Worm (Caenorhabditis elegans) whole organism, mixed stage, embryonic: ENCODE measurements around the gene F13H8.1.

ENCODE experiments used
- elt-1 ChIP-seq: sonication (generic microtip); optimal IDR thresholded peaks from 2 replicates; lab custom pipeline; 2017; ENCODE audit warnings: missing genetic modification characterization, mild to moderate bottlenecking, missing compliant biosample characterization, antibody characterized with exemption, moderate library complexity, borderline replicate concordance; ENCODE audit not compliant: insufficient read depth
- nhr-12 ChIP-seq: fragments of 150-350 bp; optimal IDR thresholded peaks from 2 replicates; lab custom pipeline; 2014; ENCODE audit warnings: missing biosample characterization, missing genetic modification characterization
- snpc-4 ChIP-seq: fragments of 150-350 bp; optimal IDR thresholded peaks from 2 replicates; lab custom pipeline; 2014; ENCODE audit warnings: missing biosample characterization, missing genetic modification characterization
- tbx-8 ChIP-seq: fragments of 200-800 bp; sonication (Bioruptor generic); optimal IDR thresholded peaks from 2 replicates; lab custom pipeline; 2018; ENCODE audit warnings: mild to moderate bottlenecking, missing genetic modification characterization, moderate library complexity, missing compliant biosample characterization
- ztf-11 ChIP-seq: fragments of 150-350 bp; optimal IDR thresholded peaks from 2 replicates; lab custom pipeline; 2014; ENCODE audit warnings: missing biosample characterization, missing genetic modification characterization

ce11 chrII:6260684-6261083, 22.5 kb upstream of the F13H8.1 start, which contains the start of gene nmgp-1:
- TF ChIP-seq elt-1 (tag; lab: Kevin White, UChicago) (no peak), snpc-4 (no peak), tbx-8 (no peak), ztf-11 (tag; lab: Kevin White, UChicago) (no peak), nhr-12 (no peak)
